Fruit fly (Drosophila melanogaster): ENCODE results near the gene Epg5.
A peak's percentile ranks its signal among the peaks of the same experiment; 100 is the strongest.

Gene Epg5

dm6 chr3R:18795000-18795810 lies 36.5 kb upstream of the Epg5 start, which contains the start of gene CG7720 (continued):
- TF ChIP-seq stc (GFP tag; IDR thresholded peaks at IDR 0.05) = no peak
- no peak for TF ChIP-seq Jarid2 (GFP tag; optimal IDR thresholded peaks at IDR 0.05)
- TF ChIP-seq sug (tag; optimal IDR thresholded peaks at IDR 0.05) = no peak
- peak; percentile 36 for TF ChIP-seq nmo (GFP tag; optimal IDR thresholded peaks at IDR 0.05)
- TF ChIP-seq gem (tag; optimal IDR thresholded peaks at IDR 0.05) = peak; percentile 65
- peak; percentile 53 for TF ChIP-seq tio (GFP tag; optimal IDR thresholded peaks at IDR 0.05)
- TF ChIP-seq Sin3A (optimal IDR thresholded peaks at IDR 0.05) = no peak
- peak; percentile 18 for TF ChIP-seq CG7786 (GFP tag; optimal IDR thresholded peaks at IDR 0.05)
- no peak for TF ChIP-seq E2f2 (GFP tag; IDR thresholded peaks at IDR 0.05)
- TF ChIP-seq CG11398 (GFP tag; optimal IDR thresholded peaks at IDR 0.05) = no peak
- no peak for TF ChIP-seq Awh (GFP tag; IDR thresholded peaks at IDR 0.05)
- no peak for TF ChIP-seq ase (GFP tag; IDR thresholded peaks at IDR 0.05)
- TF ChIP-seq tna (GFP tag; IDR thresholded peaks at IDR 0.05; ENCODE audit: partially characterized antibody) = no peak
- TF ChIP-seq CG7963 (GFP tag; IDR thresholded peaks at IDR 0.05; ENCODE audit: partially characterized antibody) = no peak
- TF ChIP-seq dati (GFP tag; IDR thresholded peaks at IDR 0.05) = no peak
- no peak for TF ChIP-seq H15 (GFP tag; IDR thresholded peaks at IDR 0.05)
- no peak for TF ChIP-seq zen (tag; optimal IDR thresholded peaks at IDR 0.05)
- no peak for TF ChIP-seq vvl (GFP tag; IDR thresholded peaks at IDR 0.05)
- TF ChIP-seq CG1647 (GFP tag; optimal IDR thresholded peaks at IDR 0.05) = no peak
- TF ChIP-seq Spps (tag; optimal IDR thresholded peaks at IDR 0.05) = no peak
- TF ChIP-seq CG31441 (GFP tag; IDR thresholded peaks at IDR 0.05) = peak; percentile 46; the same call in 1 of the 2 replicates
- no peak for TF ChIP-seq TFAM (GFP tag; optimal IDR thresholded peaks at IDR 0.05)
- TF ChIP-seq prd (optimal IDR thresholded peaks at IDR 0.05) = no peak
- TF ChIP-seq prd (GFP tag; IDR thresholded peaks at IDR 0.05) = peak; percentile 24; the same call in 1 of the 3 replicates
- TF ChIP-seq Lim3 (GFP tag; IDR thresholded peaks at IDR 0.05) = no peak
- TF ChIP-seq Fer1 (GFP tag; optimal IDR thresholded peaks at IDR 0.05) = no peak
- TF ChIP-seq CG9437 (GFP tag; optimal IDR thresholded peaks at IDR 0.05) = peak; percentile 62
- TF ChIP-seq CG12659 (GFP tag; optimal IDR thresholded peaks at IDR 0.05) = peak; percentile 49
- TF ChIP-seq CG42726 (GFP tag; IDR thresholded peaks at IDR 0.05; ENCODE audit: partially characterized antibody) = no peak
- TF ChIP-seq emc (GFP tag; optimal IDR thresholded peaks at IDR 0.05) = no peak
- TF ChIP-seq jumu (GFP tag; optimal IDR thresholded peaks at IDR 0.05) = no peak
- no peak for TF ChIP-seq B-H2 (GFP tag; optimal IDR thresholded peaks at IDR 0.05)
- no peak for TF ChIP-seq Usf (GFP tag; optimal IDR thresholded peaks at IDR 0.05)
- TF ChIP-seq Med (GFP tag) = peak; percentile 68
- no peak for TF ChIP-seq Dp (GFP tag; optimal IDR thresholded peaks at IDR 0.05)
- no peak for TF ChIP-seq Dref (GFP tag; IDR thresholded peaks at IDR 0.05)
- no peak for TF ChIP-seq pum (GFP tag; optimal IDR thresholded peaks at IDR 0.05)
- no peak for TF ChIP-seq CG17328 (GFP tag; IDR thresholded peaks at IDR 0.05)
- peak; percentile 95 for TF ChIP-seq Adf1 (GFP tag; IDR thresholded peaks at IDR 0.05)
- no peak for TF ChIP-seq CG34224 (GFP tag; IDR thresholded peaks at IDR 0.05; ENCODE audit: partially characterized antibody)
- TF ChIP-seq Ssrp (tag; optimal IDR thresholded peaks at IDR 0.05) = peak; percentile 48
- no peak for TF ChIP-seq Hand (GFP tag; optimal IDR thresholded peaks at IDR 0.05)
- no peak for TF ChIP-seq Doc2 (GFP tag; IDR thresholded peaks at IDR 0.05)
- TF ChIP-seq da (GFP tag; optimal IDR thresholded peaks at IDR 0.05) = no peak
- peak in 1 of 2 experiments; percentile 71 for TF ChIP-seq Hr51 (GFP tag; optimal IDR thresholded peaks at IDR 0.05)
- peak; percentile 82 for TF ChIP-seq sens (GFP tag)
- TF ChIP-seq Xrp1 (GFP tag; IDR thresholded peaks at IDR 0.05) = no peak
- TF ChIP-seq CG12236 (GFP tag; optimal IDR thresholded peaks at IDR 0.05) = no peak
- TF ChIP-seq CG4328 (GFP tag; optimal IDR thresholded peaks at IDR 0.05) = no peak
- no peak for TF ChIP-seq Oaz (GFP tag; IDR thresholded peaks at IDR 0.05)
- TF ChIP-seq CG8944 (GFP tag; optimal IDR thresholded peaks at IDR 0.05) = no peak

Data from whole organism, embryonic.